Worm (Caenorhabditis elegans): Measurements from ENCODE around the gene F43G6.16.

- TF ChIP-seq dao-5 (tag; optimal IDR thresholded peaks at IDR 0.05) (no peak), him-1 (tag; optimal IDR thresholded peaks at IDR 0.05) (no peak), W03F9.2 (tag; optimal IDR thresholded peaks at IDR 0.05) (no peak)
These were observed 4.4 kb downstream of the F43G6.16 start, which contains the start of the genes patr-1 and dna-2 for ce11 chrII:11777893-11778480.
